Fruit fly (Drosophila melanogaster) ovary, adult (tissue): ENCODE data around the gene CG42846.
A peak's percentile ranks its signal among the peaks of the same experiment; 100 is the strongest.

Experiments used
- CG17801 ChIP-seq: fragments of 200-800 bp; optimal IDR thresholded peaks from 2 replicates; lab custom pipeline; 2019; ENCODE audit warnings: missing biosample characterization, mild to moderate bottlenecking, missing genetic modification characterization, moderate library complexity; ENCODE audit not compliant: partially characterized antibody

CG42846 gene

dm6 chr3L:248226-248758 is 16.9 kb upstream of the CG42846 start:
- TF ChIP-seq CG17801 (GFP tag; lab: Kevin White, UChicago): no peak

dm6 chr3L:247482-248225 is 16.2 kb upstream of the CG42846 start, which contains the start of gene mthl14:
mthl14 (plus strand) TSS chr3L:247491.
- TF ChIP-seq CG17801 (GFP tag; lab: Kevin White, UChicago): no peak

dm6 chr3L:246644-247199 is 15.3 kb upstream of the CG42846 start:
- peak; percentile 37 for TF ChIP-seq CG17801 (GFP tag; lab: Kevin White, UChicago)

dm6 chr3L:234337-234736 is 2.9 kb upstream of the CG42846 start:
- TF ChIP-seq CG17801 (GFP tag; lab: Kevin White, UChicago): no peak

- no peak for TF ChIP-seq CG17801 (GFP tag; lab: Kevin White, UChicago)
Measured at dm6 chr3L:233251-233650, 1.8 kb upstream of the CG42846 start, which contains the start of gene CG34453. CG34453 (minus strand) TSS chr3L:233351.

- no peak for TF ChIP-seq CG17801 (GFP tag; lab: Kevin White, UChicago)
Measured at dm6 chr3L:232267-232666, 863 bp upstream of the CG42846 start, which contains the start of gene CG34454. CG34454 (minus strand) TSS chr3L:232350.

- no peak for TF ChIP-seq CG17801 (GFP tag; lab: Kevin White, UChicago)
Measured at dm6 chr3L:225120-225519, 6.3 kb downstream of the CG42846 start.

- TF ChIP-seq CG17801 (GFP tag; lab: Kevin White, UChicago): no peak
Measured at dm6 chr3L:224004-224951, 7.1 kb downstream of the CG42846 start.

dm6 chr3L:223019-223902 is 8.1 kb downstream of the CG42846 start, which contains the start of the genes pyx and CG33229:
pyx (minus strand) TSS chr3L:223069.
CG33229 (plus strand) TSS chr3L:223852.
- peak; percentile 29 for TF ChIP-seq CG17801 (GFP tag; lab: Kevin White, UChicago)

- TF ChIP-seq CG17801 (GFP tag; lab: Kevin White, UChicago): no peak
Measured at dm6 chr3L:217480-218118, 13.8 kb downstream of the CG42846 start, which contains the start of gene CG13877. CG13877 (plus strand) TSS chr3L:218068.

- no peak for TF ChIP-seq CG17801 (GFP tag; lab: Kevin White, UChicago)
Measured at dm6 chr3L:216325-216724, 15.1 kb downstream of the CG42846 start, which contains the start of gene Kaz1-ORFB. Kaz1-ORFB (plus strand) TSS chr3L:216625.

dm6 chr3L:212520-212919 is 18.9 kb downstream of the CG42846 start, which contains the start of the genes thoc7 and Dis3l2:
thoc7 (minus strand) TSS chr3L:212687.
Dis3l2 (plus strand) TSS chr3L:212709.
- peak; percentile 11 for TF ChIP-seq CG17801 (GFP tag; lab: Kevin White, UChicago)

dm6 chr3L:211200-211599 is 20.2 kb downstream of the CG42846 start, which contains the start of gene Prp4k:
Prp4k (minus strand) TSS chr3L:211457.
- TF ChIP-seq CG17801 (GFP tag; lab: Kevin White, UChicago): peak; percentile 40
